Fruit fly (Drosophila melanogaster): Measurements from ENCODE around the gene Vtld.
A peak's percentile ranks its signal among the peaks of the same experiment; 100 is the strongest.

Vtld gene

DNA sequence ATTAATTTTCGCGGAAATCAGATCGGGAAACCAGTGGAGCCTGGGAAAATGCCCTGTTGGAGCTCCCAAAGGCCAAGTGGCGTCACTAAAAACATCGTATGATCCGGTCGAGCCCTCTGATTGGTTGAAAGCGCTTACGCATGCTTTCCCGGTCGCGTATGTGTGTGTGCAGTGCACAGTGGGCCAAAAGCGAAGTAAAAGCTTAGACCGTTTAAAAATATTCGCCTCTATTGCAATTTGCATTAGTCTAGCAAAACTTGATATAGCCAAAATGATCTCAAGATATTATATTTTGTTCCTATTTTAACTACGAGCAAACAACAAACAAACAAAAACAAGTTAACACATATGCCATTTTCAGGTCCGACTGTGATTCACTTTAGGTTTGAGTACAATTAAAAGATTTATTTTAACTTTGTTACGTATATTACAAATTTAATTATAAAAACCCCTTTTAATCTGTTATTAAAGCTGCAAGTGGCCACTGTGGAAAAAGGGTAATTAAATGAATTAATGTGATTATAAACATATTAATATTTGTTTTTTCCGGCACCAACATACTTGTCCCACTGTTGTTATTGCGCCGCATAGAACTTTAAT is 34.1 kb downstream of the Vtld start:
- TF ChIP-seq CG10348 (GFP tag; IDR thresholded peaks at IDR 0.05) = peak; percentile 48; the same call in 1 of the 2 replicates
- TF ChIP-seq CG8159 (tag; optimal IDR thresholded peaks at IDR 0.05) = peak; percentile 90
- no peak for TF ChIP-seq CG14655 (GFP tag; optimal IDR thresholded peaks at IDR 0.05)
- TF ChIP-seq CG4496 (GFP tag; IDR thresholded peaks at IDR 0.05) = peak; percentile 84
- TF ChIP-seq CG12605 (GFP tag; IDR thresholded peaks at IDR 0.05) = peak; percentile 43; the same call in 1 of the 2 replicates
- TF ChIP-seq CG34367 (tag; optimal IDR thresholded peaks at IDR 0.05) = peak; percentile 75
- TF ChIP-seq gl (tag; optimal IDR thresholded peaks at IDR 0.05) = peak; percentile 50
- TF ChIP-seq Pif1B (GFP tag; optimal IDR thresholded peaks at IDR 0.05) = peak; percentile 97
- TF ChIP-seq CG17806 (tag; optimal IDR thresholded peaks at IDR 0.05) = peak; percentile 82
- no peak for TF ChIP-seq EcR (GFP tag; optimal IDR thresholded peaks at IDR 0.05)
- peak; percentile 10; the same call in 1 of the 2 replicates for TF ChIP-seq rn (GFP tag; IDR thresholded peaks at IDR 0.05)
- TF ChIP-seq Snoo (tag; optimal IDR thresholded peaks at IDR 0.05) = peak; percentile 86
- peak; percentile 84 for TF ChIP-seq D1 (tag; optimal IDR thresholded peaks at IDR 0.05)
- peak; percentile 85 for TF ChIP-seq CG9948 (tag; optimal IDR thresholded peaks at IDR 0.05)
- peak; percentile 98 for TF ChIP-seq Pif1A (GFP tag; optimal IDR thresholded peaks at IDR 0.05)
- no peak for TF ChIP-seq CG13204 (GFP tag; optimal IDR thresholded peaks at IDR 0.05)
- peak; percentile 82 for TF ChIP-seq fd96Ca (GFP tag; IDR thresholded peaks at IDR 0.05)
- TF ChIP-seq CG15710 (tag; optimal IDR thresholded peaks at IDR 0.05) = peak; percentile 85
- TF ChIP-seq Ets98B (GFP tag; IDR thresholded peaks at IDR 0.05) = peak; percentile 78
- TF ChIP-seq CG32121 (GFP tag; IDR thresholded peaks at IDR 0.05) = peak; percentile 80
- peak; percentile 89 for TF ChIP-seq CG8301 (tag; optimal IDR thresholded peaks at IDR 0.05)

DNA sequence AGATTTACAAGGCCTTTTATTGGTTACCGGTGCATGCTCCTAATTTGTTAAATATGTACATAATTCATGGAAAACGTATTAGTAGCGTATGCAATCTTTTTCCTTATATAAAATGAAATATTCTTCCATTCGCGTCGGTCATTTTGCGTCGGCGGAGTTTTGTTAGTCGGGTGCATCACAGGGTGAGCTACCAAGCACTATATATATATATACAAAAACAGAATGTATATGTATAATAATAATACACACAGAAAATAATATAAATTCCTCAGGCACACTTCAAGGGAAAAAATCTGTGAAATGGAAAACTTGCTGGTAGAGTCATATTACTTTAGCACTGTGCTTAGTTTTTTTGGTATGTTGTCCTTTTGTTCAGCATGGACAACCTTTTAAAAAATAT is 38.8 kb downstream of the Vtld start, which contains the start of gene Ir76a:
Ir76a (plus strand) TSS at position 301 of the 400 bp plus-strand sequence.
- TF ChIP-seq EcR (GFP tag; optimal IDR thresholded peaks at IDR 0.05) (no peak), CG8301 (tag; optimal IDR thresholded peaks at IDR 0.05) (no peak), Pif1B (GFP tag; optimal IDR thresholded peaks at IDR 0.05) (no peak), CG34367 (tag; optimal IDR thresholded peaks at IDR 0.05) (no peak), CG9948 (tag; optimal IDR thresholded peaks at IDR 0.05) (no peak), CG13204 (GFP tag; optimal IDR thresholded peaks at IDR 0.05) (no peak), CG15710 (tag; optimal IDR thresholded peaks at IDR 0.05) (no peak), Snoo (tag; optimal IDR thresholded peaks at IDR 0.05) (no peak), CG10348 (GFP tag; IDR thresholded peaks at IDR 0.05) (no peak), CG12605 (GFP tag; IDR thresholded peaks at IDR 0.05) (no peak)

DNA sequence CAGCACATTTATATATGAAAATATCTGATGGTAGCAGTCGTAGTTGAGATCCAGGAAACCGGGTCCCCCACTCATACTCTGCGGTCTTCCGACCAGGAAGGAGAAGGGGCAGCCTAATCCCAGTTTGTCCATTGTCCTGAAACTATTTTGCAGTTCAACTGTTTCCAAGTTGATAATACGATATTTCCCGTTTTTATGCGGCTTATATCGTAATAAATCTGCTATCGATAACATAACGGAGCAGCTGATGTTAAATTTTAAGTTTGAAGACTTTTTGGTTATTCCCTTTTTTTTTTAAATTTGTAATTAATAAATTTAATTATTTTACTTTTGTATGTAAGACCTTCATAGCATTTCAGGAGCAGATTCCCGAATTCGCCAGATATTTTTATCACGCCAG is 40.9 kb downstream of the Vtld start, which contains the start of gene CG14102:
CG14102 (minus strand) TSS at position 187 of the 400 bp plus-strand sequence.
- TF ChIP-seq Pif1B (GFP tag; optimal IDR thresholded peaks at IDR 0.05) (no peak), CG9948 (tag; optimal IDR thresholded peaks at IDR 0.05) (no peak), CG17806 (tag; optimal IDR thresholded peaks at IDR 0.05) (no peak), CG14655 (GFP tag; optimal IDR thresholded peaks at IDR 0.05) (no peak), D1 (tag; optimal IDR thresholded peaks at IDR 0.05) (no peak), Snoo (tag; optimal IDR thresholded peaks at IDR 0.05) (no peak), CG12605 (GFP tag; IDR thresholded peaks at IDR 0.05) (no peak), fd96Ca (GFP tag; IDR thresholded peaks at IDR 0.05) (no peak), CG8159 (tag; optimal IDR thresholded peaks at IDR 0.05) (no peak), EcR (GFP tag; optimal IDR thresholded peaks at IDR 0.05) (no peak), CG10348 (GFP tag; IDR thresholded peaks at IDR 0.05) (no peak), CG32121 (GFP tag; IDR thresholded peaks at IDR 0.05) (no peak), CG4496 (GFP tag; IDR thresholded peaks at IDR 0.05) (no peak), rn (GFP tag; IDR thresholded peaks at IDR 0.05) (no peak), Pif1A (GFP tag; optimal IDR thresholded peaks at IDR 0.05) (no peak), CG13204 (GFP tag; optimal IDR thresholded peaks at IDR 0.05) (no peak)

- TF ChIP-seq CG13204 (GFP tag; optimal IDR thresholded peaks at IDR 0.05) (no peak), CG8301 (tag; optimal IDR thresholded peaks at IDR 0.05) (no peak), CG9948 (tag; optimal IDR thresholded peaks at IDR 0.05) (no peak), CG8159 (tag; optimal IDR thresholded peaks at IDR 0.05) (no peak), EcR (GFP tag; optimal IDR thresholded peaks at IDR 0.05) (no peak), CG17806 (tag; optimal IDR thresholded peaks at IDR 0.05) (no peak), D1 (tag; optimal IDR thresholded peaks at IDR 0.05) (no peak), Pif1B (GFP tag; optimal IDR thresholded peaks at IDR 0.05) (no peak), CG10348 (GFP tag; IDR thresholded peaks at IDR 0.05) (no peak), Snoo (tag; optimal IDR thresholded peaks at IDR 0.05) (no peak), Ets98B (GFP tag; IDR thresholded peaks at IDR 0.05) (no peak), Pif1A (GFP tag; optimal IDR thresholded peaks at IDR 0.05) (no peak), CG15710 (tag; optimal IDR thresholded peaks at IDR 0.05) (no peak), CG32121 (GFP tag; IDR thresholded peaks at IDR 0.05) (no peak), CG4496 (GFP tag; IDR thresholded peaks at IDR 0.05) (no peak), fd96Ca (GFP tag; IDR thresholded peaks at IDR 0.05) (no peak), CG34367 (tag; optimal IDR thresholded peaks at IDR 0.05) (no peak), rn (GFP tag; IDR thresholded peaks at IDR 0.05) (no peak), CG14655 (GFP tag; optimal IDR thresholded peaks at IDR 0.05) (no peak)
Measured at dm6 chr3L:19804908-19805307, 44.7 kb downstream of the Vtld start, which contains the start of the genes TORIP and Ccdc58. TSS of gene TORIP (minus strand) at chr3L:19805080. TSS of gene Ccdc58 (plus strand) at chr3L:19805181.

DNA sequence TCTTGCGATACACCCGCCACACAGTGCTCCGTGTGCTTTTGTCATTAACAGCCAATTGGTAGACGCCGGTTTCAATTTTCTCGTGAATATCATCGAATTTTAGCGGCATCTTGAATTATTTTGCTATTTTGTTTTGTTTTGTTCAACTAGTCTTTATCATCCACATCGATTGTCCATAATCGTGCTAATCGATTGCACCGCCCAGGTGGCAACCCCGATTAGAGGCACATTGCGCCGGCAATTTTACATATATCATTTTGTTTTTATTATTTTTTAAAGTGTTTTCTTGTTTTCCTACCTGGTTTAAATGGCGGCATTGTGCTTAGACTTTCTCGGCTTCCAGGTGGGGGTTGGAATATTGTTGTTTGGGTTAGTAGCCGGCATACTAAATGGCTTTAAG is 45.7 kb downstream of the Vtld start, which contains the start of gene CG34116:
CG34116 (minus strand) TSS at position 142 of the 400 bp plus-strand sequence.
- TF ChIP-seq CG34367 (tag; optimal IDR thresholded peaks at IDR 0.05) (no peak), fd96Ca (GFP tag; IDR thresholded peaks at IDR 0.05) (no peak), Snoo (tag; optimal IDR thresholded peaks at IDR 0.05) (no peak), D1 (tag; optimal IDR thresholded peaks at IDR 0.05) (no peak), rn (GFP tag; IDR thresholded peaks at IDR 0.05) (no peak), CG14655 (GFP tag; optimal IDR thresholded peaks at IDR 0.05) (no peak), CG17806 (tag; optimal IDR thresholded peaks at IDR 0.05) (no peak), EcR (GFP tag; optimal IDR thresholded peaks at IDR 0.05) (no peak), CG8159 (tag; optimal IDR thresholded peaks at IDR 0.05) (no peak), CG13204 (GFP tag; optimal IDR thresholded peaks at IDR 0.05) (no peak), CG12605 (GFP tag; IDR thresholded peaks at IDR 0.05) (no peak), CG8301 (tag; optimal IDR thresholded peaks at IDR 0.05) (no peak), Pif1B (GFP tag; optimal IDR thresholded peaks at IDR 0.05) (no peak), CG10348 (GFP tag; IDR thresholded peaks at IDR 0.05) (no peak), Pif1A (GFP tag; optimal IDR thresholded peaks at IDR 0.05) (no peak), CG32121 (GFP tag; IDR thresholded peaks at IDR 0.05) (no peak)
